Worm (Caenorhabditis elegans) whole organism, L4/young adult: ENCODE data around the gene gtbp-1.

Source experiments
- W03F9.2 ChIP-seq: fragments of 150-350 bp; optimal IDR thresholded peaks from 2 replicates; lab custom pipeline; 2014; ENCODE audit warnings: missing biosample characterization, missing genetic modification characterization
- dao-5 ChIP-seq: sonication (generic microtip); optimal IDR thresholded peaks from 2 replicates; lab custom pipeline; 2016; ENCODE audit warnings: missing genotype, missing genetic modification characterization, moderate library complexity, missing compliant biosample characterization

- TF ChIP-seq dao-5 (tag; lab: Kevin White, UChicago): no peak
- TF ChIP-seq W03F9.2: no peak
Measured at ce11 chrIV:10155475-10155874, 26.7 kb upstream of the gtbp-1 start, which contains the start of gene ttr-54.
